Fruit fly (Drosophila melanogaster) whole organism, embryonic: ENCODE results near the gene CG15480.

Experiments
- Bdp1 ChIP-seq: fragments of 200-800 bp; sonication (Bioruptor generic); optimal IDR thresholded peaks from 3 replicates; lab custom pipeline; 2016; ENCODE audit warnings: missing biosample characterization, missing genetic modification characterization
- Bteb2 ChIP-seq: fragments of 200-800 bp; sonication (Bioruptor generic); optimal IDR thresholded peaks from 2 replicates; lab custom pipeline; 2016; ENCODE audit warnings: missing biosample characterization, missing genetic modification characterization
- CG1024 ChIP-seq: fragments of 200-800 bp; sonication (Bioruptor generic); IDR thresholded peaks from 2 replicates; pipeline ENCODE4 v1.3.6; 2022; ENCODE audit warnings: missing biosample characterization, missing genetic modification characterization
- CG10431 ChIP-seq: fragments of 200-800 bp; sonication (Bioruptor generic); optimal IDR thresholded peaks from 3 replicates; lab custom pipeline; 2018; ENCODE audit warnings: missing biosample characterization, mild to moderate bottlenecking, missing genetic modification characterization
- CG11093 ChIP-seq: fragments of 200-800 bp; sonication (Bioruptor generic); IDR thresholded peaks from 3 replicates; pipeline ENCODE4 v1.3.6; 2022; ENCODE audit warnings: missing biosample characterization, missing genetic modification characterization
- CG13624 ChIP-seq: fragments of 200-800 bp; sonication (Bioruptor generic); optimal IDR thresholded peaks from 2 replicates; lab custom pipeline; 2016; ENCODE audit warnings: missing biosample characterization, missing genetic modification characterization
- CG14014 ChIP-seq: fragments of 200-800 bp; sonication (Bioruptor generic); IDR thresholded peaks from 2 replicates; pipeline ENCODE4 v1.3.6; 2022; ENCODE audit warnings: missing biosample characterization, missing genetic modification characterization
- CG15479 ChIP-seq: fragments of 200-800 bp; sonication (Bioruptor generic); optimal IDR thresholded peaks from 3 replicates; lab custom pipeline; 2019; ENCODE audit warnings: missing biosample characterization, mild to moderate bottlenecking, missing genetic modification characterization, moderate library complexity
- CG15696 ChIP-seq: fragments of 200-800 bp; sonication (Bioruptor generic); optimal IDR thresholded peaks from 2 replicates; lab custom pipeline; 2019; ENCODE audit warnings: missing biosample characterization, mild to moderate bottlenecking, missing genetic modification characterization, moderate library complexity
- CG16815 ChIP-seq: fragments of 200-800 bp; sonication (Bioruptor generic); optimal IDR thresholded peaks from 3 replicates; lab custom pipeline; 2017; ENCODE audit warnings: missing biosample characterization, mild to moderate bottlenecking, missing genetic modification characterization
- CG18262 ChIP-seq: fragments of 200-800 bp; optimal IDR thresholded peaks from 3 replicates; lab custom pipeline; 2019; ENCODE audit warnings: missing biosample characterization, mild to moderate bottlenecking, missing genetic modification characterization, moderate library complexity
- CG31224 ChIP-seq: fragments of 200-800 bp; sonication (Bioruptor generic); IDR thresholded peaks from 2 replicates; pipeline ENCODE4 v1.3.6; 2022; ENCODE audit warnings: missing biosample characterization, missing genetic modification characterization
- CG31388 ChIP-seq: fragments of 200-800 bp; sonication (Bioruptor generic); optimal IDR thresholded peaks from 2 replicates; lab custom pipeline; 2016; ENCODE audit warnings: missing biosample characterization, missing genetic modification characterization
- CG3163 ChIP-seq: fragments of 200-800 bp; sonication (Bioruptor generic); optimal IDR thresholded peaks from 3 replicates; lab custom pipeline; 2016; ENCODE audit warnings: missing biosample characterization, missing genetic modification characterization
- CG6683 ChIP-seq: fragments of 200-800 bp; sonication (Bioruptor generic); optimal IDR thresholded peaks from 2 replicates; lab custom pipeline; 2017; ENCODE audit warnings: missing biosample characterization, mild to moderate bottlenecking, missing genetic modification characterization, missing genetic modification reagents
- CG7786 ChIP-seq: fragments of 200-800 bp; sonication (Bioruptor generic); optimal IDR thresholded peaks from 2 replicates; lab custom pipeline; 2016; ENCODE audit warnings: missing biosample characterization, missing genetic modification characterization
- CG7928 ChIP-seq: fragments of 200-800 bp; sonication (Bioruptor generic); optimal IDR thresholded peaks from 2 replicates; lab custom pipeline; 2017; ENCODE audit warnings: missing biosample characterization, mild to moderate bottlenecking, missing genetic modification characterization
- CG9437 ChIP-seq: fragments of 200-800 bp; sonication (Bioruptor generic); optimal IDR thresholded peaks from 2 replicates; lab custom pipeline; 2018; ENCODE audit warnings: missing biosample characterization, mild to moderate bottlenecking, missing genetic modification characterization
- CG9727 ChIP-seq: fragments of 200-800 bp; sonication (Bioruptor generic); optimal IDR thresholded peaks from 3 replicates; lab custom pipeline; 2017; ENCODE audit warnings: missing biosample characterization, mild to moderate bottlenecking, missing genetic modification characterization
- CHES-1-like ChIP-seq: fragments of 200-800 bp; sonication (Bioruptor generic); optimal IDR thresholded peaks from 2 replicates; lab custom pipeline; 2016; ENCODE audit warnings: missing biosample characterization, missing genetic modification characterization
- Camta ChIP-seq: fragments of 200-800 bp; sonication (Bioruptor generic); optimal IDR thresholded peaks from 2 replicates; lab custom pipeline; 2016; ENCODE audit warnings: missing biosample characterization, missing genetic modification characterization
- Dfd ChIP-seq, 2 experiments: fragments of >200 bp; optimal IDR thresholded peaks; 2 replicates each; lab custom pipeline; 2017; ENCODE audit warnings: missing biosample characterization in 2 of 2, missing genetic modification characterization in 2 of 2
- Ets65A ChIP-seq: fragments of 200-800 bp; sonication (Bioruptor generic); peaks from one replicate; lab custom pipeline; 2016; ENCODE audit warnings: missing biosample characterization, missing genetic modification characterization
- Gug ChIP-seq: fragments of 200-800 bp; sonication (Bioruptor generic); IDR thresholded peaks from 4 replicates; pipeline ENCODE4 v1.3.6; 2022; ENCODE audit warnings: missing biosample characterization, missing genetic modification characterization
- HLH4C ChIP-seq: fragments of 200-800 bp; sonication (Bioruptor generic); IDR thresholded peaks from 3 replicates; pipeline ENCODE4 v1.3.6; 2022; ENCODE audit warnings: missing biosample characterization, missing genetic modification characterization; ENCODE audit not compliant: partially characterized antibody
- HmgD ChIP-seq: fragments of 200-800 bp; sonication (Bioruptor generic); optimal IDR thresholded peaks from 3 replicates; lab custom pipeline; 2016; ENCODE audit warnings: missing biosample characterization, missing genetic modification characterization
- Hr39 ChIP-seq: fragments of >200 bp; optimal IDR thresholded peaks from 2 replicates; lab custom pipeline; 2017
- Lhr ChIP-seq: fragments of 200-800 bp; sonication (Bioruptor generic); optimal IDR thresholded peaks from 3 replicates; lab custom pipeline; 2017; ENCODE audit warnings: mild to moderate bottlenecking, missing biosample characterization, missing genetic modification reagents, missing genetic modification characterization
- Max ChIP-seq: fragments of 200-800 bp; sonication (Bioruptor generic); optimal IDR thresholded peaks from 2 replicates; lab custom pipeline; 2016; ENCODE audit warnings: missing biosample characterization, mild to moderate bottlenecking, missing genetic modification characterization
- Mes4 ChIP-seq: fragments of 200-800 bp; sonication (Bioruptor generic); optimal IDR thresholded peaks from 2 replicates; lab custom pipeline; 2016; ENCODE audit warnings: missing biosample characterization, missing genetic modification characterization
- Sox102F ChIP-seq: fragments of 200-800 bp; sonication (Bioruptor generic); optimal IDR thresholded peaks from 2 replicates; lab custom pipeline; 2018; ENCODE audit warnings: missing biosample characterization, mild to moderate bottlenecking, missing genetic modification characterization, moderate library complexity
- Trl ChIP-seq, 3 experiments: fragments of >200 bp in 2 of 3; fragments of 200-800 bp in 1 of 3; sonication (Bioruptor generic) in 1 of 3; optimal IDR thresholded peaks; 2 replicates in 1 of 3; 3 replicates in 2 of 3; lab custom pipeline; 2016 to 2017; ENCODE audit warnings: missing biosample characterization in 1 of 3, missing genetic modification characterization in 1 of 3
- az2 ChIP-seq: fragments of 200-800 bp; sonication (Bioruptor generic); optimal IDR thresholded peaks from 3 replicates; lab custom pipeline; 2016; ENCODE audit warnings: missing biosample characterization, missing genetic modification characterization
- bbx ChIP-seq: fragments of 200-800 bp; sonication (Bioruptor generic); IDR thresholded peaks from 2 replicates; pipeline ENCODE4 v1.3.6; 2022; ENCODE audit warnings: missing biosample characterization, missing genetic modification characterization; ENCODE audit not compliant: partially characterized antibody
- corto ChIP-seq: fragments of 200-800 bp; sonication (Bioruptor generic); optimal IDR thresholded peaks from 2 replicates; lab custom pipeline; 2016; ENCODE audit warnings: missing biosample characterization, mild to moderate bottlenecking, missing genetic modification characterization, moderate library complexity
- dan ChIP-seq: fragments of 200-800 bp; sonication (Bioruptor generic); IDR thresholded peaks from 2 replicates; pipeline ENCODE4 v1.3.6; 2022; ENCODE audit warnings: missing biosample characterization, missing genetic modification characterization
- dysf ChIP-seq: fragments of 200-800 bp; sonication (Bioruptor generic); IDR thresholded peaks from 3 replicates; pipeline ENCODE4 v1.3.6; 2022; ENCODE audit warnings: missing biosample characterization, missing genetic modification characterization
- emc ChIP-seq: fragments of 200-800 bp; sonication (Bioruptor generic); optimal IDR thresholded peaks from 2 replicates; lab custom pipeline; 2016; ENCODE audit warnings: missing biosample characterization, missing genetic modification characterization
- fru ChIP-seq: fragments of >200 bp; optimal IDR thresholded peaks from 2 replicates; lab custom pipeline; 2017
- gfzf ChIP-seq: fragments of 200-800 bp; sonication (Bioruptor generic); optimal IDR thresholded peaks from 2 replicates; lab custom pipeline; 2016; ENCODE audit warnings: missing biosample characterization, mild to moderate bottlenecking, missing genetic modification characterization, moderate library complexity
- gro ChIP-seq: fragments of 200-800 bp; sonication (Bioruptor generic); optimal IDR thresholded peaks from 2 replicates; lab custom pipeline; 2016; ENCODE audit warnings: missing biosample characterization, missing genetic modification characterization
- nerfin-1 ChIP-seq: fragments of 200-800 bp; sonication (Bioruptor generic); optimal IDR thresholded peaks from 3 replicates; lab custom pipeline; 2019; ENCODE audit warnings: missing biosample characterization, mild to moderate bottlenecking, missing genetic modification characterization, moderate library complexity
- nom ChIP-seq: fragments of 200-800 bp; sonication (Bioruptor generic); optimal IDR thresholded peaks from 2 replicates; lab custom pipeline; 2017; ENCODE audit warnings: missing biosample characterization, missing genetic modification characterization, mild to moderate bottlenecking, moderate library complexity, missing genetic modification reagents
- onecut ChIP-seq: fragments of 200-800 bp; sonication (Bioruptor generic); IDR thresholded peaks from 2 replicates; pipeline ENCODE4 v1.3.6; 2022; ENCODE audit warnings: missing biosample characterization, missing genetic modification characterization
- peb ChIP-seq: fragments of 200-800 bp; sonication (Bioruptor generic); IDR thresholded peaks from 2 replicates; pipeline ENCODE4 v1.3.6; 2022; ENCODE audit warnings: missing biosample characterization, missing genetic modification characterization
- phol ChIP-seq: fragments of 200-800 bp; sonication (Bioruptor generic); optimal IDR thresholded peaks from 3 replicates; lab custom pipeline; 2018; ENCODE audit warnings: missing biosample characterization, mild to moderate bottlenecking, missing genetic modification characterization, moderate library complexity
- pros ChIP-seq: fragments of 200-800 bp; sonication (Bioruptor generic); optimal IDR thresholded peaks from 3 replicates; lab custom pipeline; 2019; ENCODE audit warnings: missing biosample characterization, mild to moderate bottlenecking, missing genetic modification characterization, moderate library complexity
- pzg ChIP-seq: fragments of 200-800 bp; sonication (Bioruptor generic); optimal IDR thresholded peaks from 3 replicates; lab custom pipeline; 2018; ENCODE audit warnings: missing biosample characterization, mild to moderate bottlenecking, missing genetic modification characterization, moderate library complexity
- slou ChIP-seq: fragments of 200-800 bp; sonication (Bioruptor generic); optimal IDR thresholded peaks from 3 replicates; lab custom pipeline; 2016; ENCODE audit warnings: missing biosample characterization, missing genetic modification characterization
- tap ChIP-seq: fragments of 200-800 bp; optimal IDR thresholded peaks from 3 replicates; lab custom pipeline; 2019; ENCODE audit warnings: missing biosample characterization, mild to moderate bottlenecking, missing genetic modification characterization, moderate library complexity
- tin ChIP-seq: fragments of 200-800 bp; sonication (Bioruptor generic); optimal IDR thresholded peaks from 3 replicates; lab custom pipeline; 2016; ENCODE audit warnings: missing biosample characterization, missing genetic modification characterization
- usp ChIP-seq: fragments of >200 bp; optimal IDR thresholded peaks from 2 replicates; lab custom pipeline; 2017; ENCODE audit warnings: missing biosample characterization, missing genetic modification characterization

The CG15480 gene

dm6 chr2L:13206077-13206668 lies 18.9 kb downstream of the CG15480 start (continued):
- no peak for TF ChIP-seq nerfin-1 (tag; lab: Kevin White, UChicago)
- TF ChIP-seq CG1024 (GFP tag; lab: Robert Waterston, UW): no peak
- no peak for TF ChIP-seq Mes4 (GFP tag; lab: Kevin White, UChicago)
- TF ChIP-seq corto (GFP tag; lab: Kevin White, UChicago): no peak
- no peak for TF ChIP-seq CG11093 (GFP tag; lab: Robert Waterston, UW)
- no peak for TF ChIP-seq az2
- no peak for TF ChIP-seq pzg (GFP tag; lab: Kevin White, UChicago)
- no peak for TF ChIP-seq pros (GFP tag; lab: Kevin White, UChicago)
- TF ChIP-seq Max (GFP tag; lab: Kevin White, UChicago): no peak
- no peak for TF ChIP-seq CG16815 (GFP tag; lab: Kevin White, UChicago)
- TF ChIP-seq CG7928 (GFP tag; lab: Kevin White, UChicago): no peak
- TF ChIP-seq gro (GFP tag; lab: Kevin White, UChicago): no peak
- TF ChIP-seq peb (GFP tag; lab: Robert Waterston, UW): no peak
- TF ChIP-seq Hr39 (lab: Kevin White, UChicago): no peak
- no peak for TF ChIP-seq HLH4C
- no peak for TF ChIP-seq onecut (GFP tag; lab: Robert Waterston, UW)
- TF ChIP-seq Lhr (GFP tag; lab: Kevin White, UChicago): no peak
- no peak for TF ChIP-seq dysf (GFP tag; lab: Robert Waterston, UW)
- TF ChIP-seq gfzf (GFP tag; lab: Kevin White, UChicago): no peak
- no peak for TF ChIP-seq CHES-1-like (GFP tag; lab: Kevin White, UChicago)
- no peak for TF ChIP-seq phol (tag; lab: Kevin White, UChicago)
- TF ChIP-seq Gug (GFP tag; lab: Robert Waterston, UW): no peak
- TF ChIP-seq Bteb2 (GFP tag; lab: Kevin White, UChicago): no peak
- TF ChIP-seq CG31388 (GFP tag; lab: Kevin White, UChicago): no peak
- TF ChIP-seq Bdp1: no peak
- no peak for TF ChIP-seq CG18262 (tag; lab: Kevin White, UChicago)
- no peak for TF ChIP-seq CG10431 (GFP tag; lab: Kevin White, UChicago)
- TF ChIP-seq slou: no peak
- TF ChIP-seq usp (GFP tag; lab: Kevin White, UChicago): no peak
- TF ChIP-seq emc (GFP tag; lab: Kevin White, UChicago): no peak
- no peak for TF ChIP-seq fru (lab: Kevin White, UChicago)
- TF ChIP-seq dan (GFP tag; lab: Robert Waterston, UW): no peak
- peak; percentile 29 for TF ChIP-seq CG7786 (GFP tag; lab: Kevin White, UChicago)
- TF ChIP-seq CG6683: peak; percentile 26
- TF ChIP-seq CG15479: no peak
- TF ChIP-seq CG14014 (GFP tag; lab: Robert Waterston, UW): no peak
- TF ChIP-seq Trl (optimal IDR thresholded peaks at IDR 0.05; lab: Kevin White, UChicago): no peak
- TF ChIP-seq Trl (GFP tag; optimal IDR thresholded peaks at IDR 0.05; lab: Kevin White, UChicago): no peak
- TF ChIP-seq nom (GFP tag; lab: Kevin White, UChicago): peak; percentile 55
- no peak for TF ChIP-seq tin (GFP tag; lab: Kevin White, UChicago)
- no peak for TF ChIP-seq CG31224 (GFP tag; lab: Robert Waterston, UW)
- no peak for TF ChIP-seq Ets65A (GFP tag; lab: Kevin White, UChicago)
- TF ChIP-seq HmgD (GFP tag; lab: Kevin White, UChicago): no peak
- TF ChIP-seq Dfd (GFP tag; optimal IDR thresholded peaks at IDR 0.05; lab: Kevin White, UChicago): no peak
- no peak for TF ChIP-seq CG3163 (GFP tag; lab: Kevin White, UChicago)
- no peak for TF ChIP-seq CG13624
- no peak for TF ChIP-seq bbx (GFP tag; lab: Robert Waterston, UW)
- no peak for TF ChIP-seq CG15696 (tag; lab: Kevin White, UChicago)
- TF ChIP-seq Sox102F: no peak
- TF ChIP-seq Camta (GFP tag; lab: Kevin White, UChicago): no peak
- TF ChIP-seq tap (tag; lab: Kevin White, UChicago): no peak
- no peak for TF ChIP-seq CG9437 (GFP tag; lab: Kevin White, UChicago)
- TF ChIP-seq CG9727 (GFP tag; lab: Kevin White, UChicago): no peak
